Worm (Caenorhabditis elegans) whole organism, midembryonic: ENCODE results near the gene tsp-17.

Experiments used
- flt-1 ChIP-seq: fragments of 200-800 bp; sonication (Bioruptor generic); IDR thresholded peaks from 2 replicates; pipeline ENCODE4 v1.3.6; 2022; ENCODE audit warnings: missing genetic modification characterization, missing compliant biosample characterization
- med-1 ChIP-seq: sonication (generic microtip); optimal IDR thresholded peaks from 2 replicates; lab custom pipeline; 2017; ENCODE audit warnings: missing genetic modification characterization, mild to moderate bottlenecking, missing compliant biosample characterization, antibody characterized with exemption, missing genetic modification reagents; ENCODE audit not compliant: insufficient read depth
- ref-1 ChIP-seq: fragments of 200-800 bp; sonication (Bioruptor generic); conservative IDR thresholded peaks from 2 replicates; pipeline ENCODE4 v1.3.6; 2022; ENCODE audit warnings: missing genetic modification reagents, missing genetic modification characterization, missing compliant biosample characterization
- ztf-23 ChIP-seq: fragments of 200-800 bp; sonication (Bioruptor generic); IDR thresholded peaks from 2 replicates; pipeline ENCODE4 v1.3.6; 2022; ENCODE audit warnings: missing genetic modification reagents, missing genetic modification characterization, missing compliant biosample characterization
- ztf-29 ChIP-seq: fragments of 200-800 bp; sonication (Bioruptor generic); IDR thresholded peaks from 2 replicates; pipeline ENCODE4 v1.3.6; 2022; ENCODE audit warnings: missing genetic modification reagents, missing genetic modification characterization, missing compliant biosample characterization

ce11 chrX:3644796-3645195 is 36.2 kb upstream of the tsp-17 start, which contains the start of gene tmem-24:
- TF ChIP-seq med-1 (GFP tag; lab: Kevin White, UChicago) (no peak), flt-1 (GFP tag; lab: Robert Waterston, UW) (no peak), ztf-29 (no peak), ztf-23 (GFP tag; lab: Robert Waterston, UW) (no peak), ref-1 (GFP tag; lab: Robert Waterston, UW) (no peak)
